Fruit fly (Drosophila melanogaster) whole organism, embryonic: ENCODE measurements around the gene opa.
A peak's percentile ranks its signal among the peaks of the same experiment; 100 is the strongest.

Experiments
- Asciz ChIP-seq: fragments of 200-800 bp; sonication (Bioruptor generic); optimal IDR thresholded peaks from 2 replicates; lab custom pipeline; 2017; ENCODE audit warnings: missing biosample characterization, mild to moderate bottlenecking, missing genetic modification characterization, missing genetic modification reagents
- Atf6 ChIP-seq: fragments of 200-800 bp; sonication (Bioruptor generic); IDR thresholded peaks from 2 replicates; pipeline ENCODE4 v1.3.6; 2022; ENCODE audit warnings: missing biosample characterization, missing genetic modification characterization
- Awh ChIP-seq: fragments of 200-800 bp; sonication (Bioruptor generic); IDR thresholded peaks from 2 replicates; pipeline ENCODE4, ENCODE4 v1.3.6; 2022; ENCODE audit warnings: missing biosample characterization, missing genetic modification characterization
- C15 ChIP-seq: fragments of 200-800 bp; sonication (Bioruptor generic); IDR thresholded peaks from 3 replicates; pipeline ENCODE4 v1.3.6; 2022; ENCODE audit warnings: missing biosample characterization, missing genetic modification characterization
- CG11093 ChIP-seq: fragments of 200-800 bp; sonication (Bioruptor generic); IDR thresholded peaks from 3 replicates; pipeline ENCODE4 v1.3.6; 2022; ENCODE audit warnings: missing biosample characterization, missing genetic modification characterization
- CG12104 ChIP-seq: fragments of 200-800 bp; sonication (Bioruptor generic); optimal IDR thresholded peaks from 3 replicates; lab custom pipeline; 2016; ENCODE audit warnings: missing biosample characterization, missing genetic modification characterization
- CG12391 ChIP-seq: fragments of 200-800 bp; sonication (Bioruptor generic); optimal IDR thresholded peaks from 3 replicates; lab custom pipeline; 2018; ENCODE audit warnings: missing biosample characterization, mild to moderate bottlenecking, missing genetic modification characterization, moderate library complexity
- CG12744 ChIP-seq: fragments of 200-800 bp; sonication (Bioruptor generic); optimal IDR thresholded peaks from 2 replicates; lab custom pipeline; 2016; ENCODE audit warnings: missing biosample characterization, missing genetic modification characterization
- CG13624 ChIP-seq: fragments of 200-800 bp; sonication (Bioruptor generic); optimal IDR thresholded peaks from 2 replicates; lab custom pipeline; 2016; ENCODE audit warnings: missing biosample characterization, missing genetic modification characterization
- CG14860 ChIP-seq: fragments of 200-800 bp; sonication (Bioruptor generic); IDR thresholded peaks from 3 replicates; pipeline ENCODE4 v1.3.6; 2022; ENCODE audit warnings: missing biosample characterization, missing genetic modification characterization; ENCODE audit not compliant: partially characterized antibody
- CG18619 ChIP-seq: fragments of 200-800 bp; sonication (Bioruptor generic); optimal IDR thresholded peaks from 3 replicates; lab custom pipeline; 2017; ENCODE audit warnings: missing biosample characterization, mild to moderate bottlenecking, missing genetic modification characterization
- CG2712 ChIP-seq: fragments of 200-800 bp; optimal IDR thresholded peaks from 3 replicates; lab custom pipeline; 2019; ENCODE audit warnings: missing biosample characterization, mild to moderate bottlenecking, missing genetic modification characterization, moderate library complexity
- CG34224 ChIP-seq: fragments of 200-800 bp; sonication (Bioruptor generic); IDR thresholded peaks from 3 replicates; pipeline ENCODE4 v1.3.6; 2022; ENCODE audit warnings: missing biosample characterization, missing genetic modification characterization; ENCODE audit not compliant: partially characterized antibody
- CG5953 ChIP-seq: fragments of 200-800 bp; sonication (Bioruptor generic); IDR thresholded peaks from 2 replicates; pipeline ENCODE4 v1.3.6; 2022; ENCODE audit warnings: missing biosample characterization, missing genetic modification characterization
- CG6683 ChIP-seq: fragments of 200-800 bp; sonication (Bioruptor generic); optimal IDR thresholded peaks from 2 replicates; lab custom pipeline; 2017; ENCODE audit warnings: missing biosample characterization, mild to moderate bottlenecking, missing genetic modification characterization, missing genetic modification reagents
- CG7357 ChIP-seq: fragments of 200-800 bp; sonication (Bioruptor generic); IDR thresholded peaks from 3 replicates; pipeline ENCODE4 v1.3.6; 2022; ENCODE audit warnings: missing biosample characterization, missing genetic modification characterization
- CG7839 ChIP-seq: fragments of 200-800 bp; sonication (Bioruptor generic); optimal IDR thresholded peaks from 3 replicates; lab custom pipeline; 2018; ENCODE audit warnings: missing biosample characterization, mild to moderate bottlenecking, missing genetic modification characterization, moderate library complexity
- CG7963 ChIP-seq: fragments of 200-800 bp; sonication (Bioruptor generic); IDR thresholded peaks from 3 replicates; pipeline ENCODE4 v1.3.6; 2022; ENCODE audit warnings: missing biosample characterization, missing genetic modification characterization; ENCODE audit not compliant: partially characterized antibody
- CHES-1-like ChIP-seq: fragments of 200-800 bp; sonication (Bioruptor generic); optimal IDR thresholded peaks from 2 replicates; lab custom pipeline; 2016; ENCODE audit warnings: missing biosample characterization, missing genetic modification characterization
- D ChIP-seq, 2 experiments: fragments of 200-800 bp in 1 of 2; fragments of >200 bp in 1 of 2; sonication (Bioruptor generic) in 1 of 2; optimal IDR thresholded peaks; 2 replicates in 1 of 2; 3 replicates in 1 of 2; lab custom pipeline; 2017; ENCODE audit warnings: mild to moderate bottlenecking in 1 of 2, missing biosample characterization in 1 of 2, missing genetic modification characterization in 1 of 2, missing genetic modification reagents in 1 of 2
- Dfd ChIP-seq, 2 experiments: fragments of >200 bp; optimal IDR thresholded peaks; 2 replicates each; lab custom pipeline; 2017; ENCODE audit warnings: missing biosample characterization in 2 of 2, missing genetic modification characterization in 2 of 2
- E2f1 ChIP-seq: fragments of 200-800 bp; sonication (Bioruptor generic); IDR thresholded peaks from 2 replicates; pipeline ENCODE4 v1.3.6; 2022; ENCODE audit warnings: missing biosample characterization, missing genetic modification characterization
- H15 ChIP-seq: fragments of 200-800 bp; sonication (Bioruptor generic); IDR thresholded peaks from 3 replicates; pipeline ENCODE4 v1.3.6; 2022; ENCODE audit warnings: missing biosample characterization, missing genetic modification characterization
- HLH3B ChIP-seq: fragments of 200-800 bp; sonication (Bioruptor generic); IDR thresholded peaks from 2 replicates; pipeline ENCODE4 v1.3.6; 2022; ENCODE audit warnings: missing biosample characterization, missing genetic modification characterization
- HLH4C ChIP-seq: fragments of 200-800 bp; sonication (Bioruptor generic); IDR thresholded peaks from 3 replicates; pipeline ENCODE4 v1.3.6; 2022; ENCODE audit warnings: missing biosample characterization, missing genetic modification characterization; ENCODE audit not compliant: partially characterized antibody
- Hmx ChIP-seq: fragments of 200-800 bp; sonication (Bioruptor generic); optimal IDR thresholded peaks from 2 replicates; lab custom pipeline; 2016; ENCODE audit warnings: missing biosample characterization, missing genetic modification characterization
- Myb ChIP-seq: fragments of 200-800 bp; sonication (Bioruptor generic); optimal IDR thresholded peaks from 2 replicates; lab custom pipeline; 2016; ENCODE audit warnings: missing biosample characterization, missing genetic modification characterization
- Ptx1 ChIP-seq: fragments of 200-800 bp; sonication (Bioruptor generic); IDR thresholded peaks from 2 replicates; pipeline ENCODE4 v1.3.6; 2022; ENCODE audit warnings: missing biosample characterization, missing genetic modification characterization
- Sox102F ChIP-seq: fragments of 200-800 bp; sonication (Bioruptor generic); optimal IDR thresholded peaks from 2 replicates; lab custom pipeline; 2018; ENCODE audit warnings: missing biosample characterization, mild to moderate bottlenecking, missing genetic modification characterization, moderate library complexity
- Spps ChIP-seq: fragments of 200-800 bp; sonication (Bioruptor generic); optimal IDR thresholded peaks from 2 replicates; lab custom pipeline; 2018; ENCODE audit warnings: missing biosample characterization, mild to moderate bottlenecking, missing genetic modification characterization
- Taf1 ChIP-seq: fragments of 200-800 bp; sonication (Bioruptor generic); IDR thresholded peaks from 2 replicates; pipeline ENCODE4 v1.3.6; 2022; ENCODE audit warnings: missing biosample characterization, missing genetic modification characterization
- ash1 ChIP-seq: fragments of 200-800 bp; sonication (Bioruptor generic); optimal IDR thresholded peaks from 2 replicates; lab custom pipeline; 2018; ENCODE audit warnings: missing biosample characterization, mild to moderate bottlenecking, missing genetic modification characterization
- chn ChIP-seq: fragments of 200-800 bp; sonication (Bioruptor generic); optimal IDR thresholded peaks from 2 replicates; lab custom pipeline; 2016; ENCODE audit warnings: missing biosample characterization, missing genetic modification characterization
- crp ChIP-seq, 2 experiments: fragments of 200-800 bp; sonication (Bioruptor generic); optimal IDR thresholded peaks; 2 replicates in 1 of 2; 3 replicates in 1 of 2; lab custom pipeline; 2017; ENCODE audit warnings: missing biosample characterization in 2 of 2, missing genetic modification characterization in 2 of 2, mild to moderate bottlenecking in 1 of 2, moderate library complexity in 1 of 2
- dan ChIP-seq: fragments of 200-800 bp; sonication (Bioruptor generic); IDR thresholded peaks from 2 replicates; pipeline ENCODE4 v1.3.6; 2022; ENCODE audit warnings: missing biosample characterization, missing genetic modification characterization
- eyg ChIP-seq: fragments of 200-800 bp; sonication (Bioruptor generic); optimal IDR thresholded peaks from 3 replicates; lab custom pipeline; 2016; ENCODE audit warnings: missing biosample characterization, missing genetic modification characterization
- gce ChIP-seq: fragments of 200-800 bp; sonication (Bioruptor generic); IDR thresholded peaks from 3 replicates; pipeline ENCODE4 v1.3.6; 2022; ENCODE audit warnings: missing biosample characterization, missing genetic modification characterization
- ind ChIP-seq: fragments of 200-800 bp; sonication (Bioruptor generic); optimal IDR thresholded peaks from 3 replicates; lab custom pipeline; 2016; ENCODE audit warnings: missing biosample characterization, missing genetic modification characterization
- jumu ChIP-seq: fragments of 200-800 bp; sonication (Bioruptor generic); optimal IDR thresholded peaks from 3 replicates; lab custom pipeline; 2016; ENCODE audit warnings: missing biosample characterization, missing genetic modification characterization
- lab ChIP-seq: fragments of 200-800 bp; sonication (Bioruptor generic); optimal IDR thresholded peaks from 3 replicates; lab custom pipeline; 2017; ENCODE audit warnings: missing biosample characterization, missing genetic modification characterization, mild to moderate bottlenecking, moderate library complexity, missing genetic modification reagents
- nerfin-2 ChIP-seq: fragments of 200-800 bp; sonication (Bioruptor generic); IDR thresholded peaks from 2 replicates; pipeline ENCODE4 v1.3.6; 2022; ENCODE audit warnings: missing biosample characterization, missing genetic modification characterization; ENCODE audit not compliant: partially characterized antibody
- nom ChIP-seq: fragments of 200-800 bp; sonication (Bioruptor generic); optimal IDR thresholded peaks from 2 replicates; lab custom pipeline; 2017; ENCODE audit warnings: missing biosample characterization, missing genetic modification characterization, mild to moderate bottlenecking, moderate library complexity, missing genetic modification reagents
- peb ChIP-seq: fragments of 200-800 bp; sonication (Bioruptor generic); IDR thresholded peaks from 2 replicates; pipeline ENCODE4 v1.3.6; 2022; ENCODE audit warnings: missing biosample characterization, missing genetic modification characterization
- pfk ChIP-seq: fragments of 200-800 bp; sonication (Bioruptor generic); optimal IDR thresholded peaks from 2 replicates; lab custom pipeline; 2018; ENCODE audit warnings: missing biosample characterization, mild to moderate bottlenecking, missing genetic modification characterization, moderate library complexity
- psq ChIP-seq: fragments of 200-800 bp; sonication (Bioruptor generic); optimal IDR thresholded peaks from 2 replicates; lab custom pipeline; 2017; ENCODE audit warnings: missing biosample characterization, missing genetic modification characterization
- repo ChIP-seq: fragments of 200-800 bp; sonication (Bioruptor generic); optimal IDR thresholded peaks from 2 replicates; lab custom pipeline; 2016; ENCODE audit warnings: missing biosample characterization, missing genetic modification characterization
- scrt ChIP-seq: fragments of 200-800 bp; sonication (Bioruptor generic); optimal IDR thresholded peaks from 2 replicates; lab custom pipeline; 2018; ENCODE audit warnings: missing biosample characterization, mild to moderate bottlenecking, missing genetic modification characterization, moderate library complexity
- tll ChIP-seq, 2 experiments: fragments of 200-800 bp in 1 of 2; fragments of >200 bp in 1 of 2; sonication (Bioruptor generic) in 1 of 2; optimal IDR thresholded peaks; 2 replicates each; lab custom pipeline; 2017 to 2019; ENCODE audit warnings: missing biosample characterization in 2 of 2, missing genetic modification characterization in 2 of 2, mild to moderate bottlenecking in 1 of 2, moderate library complexity in 1 of 2

The opa gene

DNA sequence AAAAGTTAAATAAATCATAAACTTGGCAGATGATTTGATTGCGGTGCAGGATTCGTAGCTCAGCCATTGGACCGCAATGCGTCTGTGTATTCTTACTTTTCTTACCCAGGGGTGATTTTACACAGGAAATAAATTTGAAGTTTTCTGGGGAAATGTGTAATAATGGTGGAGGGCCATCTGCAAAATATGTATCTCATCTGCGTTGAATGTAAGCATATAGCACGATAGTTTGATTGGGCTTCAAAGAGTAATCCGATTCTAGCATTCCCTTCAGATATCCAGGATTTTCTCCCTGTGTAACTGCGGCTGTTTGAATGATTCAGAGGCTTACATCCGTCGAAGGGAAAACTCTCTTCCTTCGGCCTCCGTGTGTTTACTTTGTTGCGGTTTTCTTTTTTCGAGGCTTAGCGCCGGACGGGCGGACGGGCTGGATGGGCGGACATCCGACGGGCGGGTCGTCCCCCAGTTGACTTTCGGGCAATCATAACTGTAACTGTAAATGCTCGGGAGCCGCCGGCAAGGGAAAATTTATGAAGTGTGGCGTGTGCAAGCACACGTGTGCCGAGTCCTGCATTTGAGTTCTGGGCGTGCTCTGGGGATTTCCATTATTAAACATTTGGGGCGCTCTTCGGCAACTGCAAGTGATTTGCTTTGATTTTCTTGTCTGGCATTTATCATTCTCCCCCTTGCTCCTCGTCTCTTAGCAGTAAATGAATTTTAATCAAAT is 33.6 kb downstream of the opa start (continued):
- TF ChIP-seq CHES-1-like: peak; percentile 16
- peak; percentile 65 for TF ChIP-seq Asciz
- no peak for TF ChIP-seq tll (GFP tag; optimal IDR thresholded peaks at IDR 0.05; lab: Kevin White, UChicago)
- TF ChIP-seq CG7963 (GFP tag; lab: Robert Waterston, UW): no peak
- no peak for TF ChIP-seq eyg (GFP tag; lab: Kevin White, UChicago)
- TF ChIP-seq Dfd (GFP tag; optimal IDR thresholded peaks at IDR 0.05; lab: Kevin White, UChicago): no peak
- peak; percentile 51 for TF ChIP-seq E2f1 (GFP tag; lab: Robert Waterston, UW)
- no peak for TF ChIP-seq CG12744
- TF ChIP-seq Sox102F: peak; percentile 66
- no peak for TF ChIP-seq HLH4C (GFP tag; lab: Robert Waterston, UW)
- TF ChIP-seq crp (GFP tag; optimal IDR thresholded peaks at IDR 0.05; lab: Kevin White, UChicago): peak in 1 of 2 experiments; percentile 7
- peak; percentile 44 for TF ChIP-seq CG18619
- no peak for TF ChIP-seq C15 (GFP tag; lab: Robert Waterston, UW)
- TF ChIP-seq CG11093 (GFP tag; lab: Robert Waterston, UW): 0 out of 3 replicates have a peak, but pooled peaks have one; percentile 43
- no peak for TF ChIP-seq CG34224 (GFP tag; lab: Robert Waterston, UW)
- peak; percentile 61 for TF ChIP-seq repo (GFP tag; lab: Kevin White, UChicago)
- no peak for TF ChIP-seq ash1 (GFP tag; lab: Kevin White, UChicago)
- no peak for TF ChIP-seq nerfin-2 (GFP tag; lab: Robert Waterston, UW)
- TF ChIP-seq H15 (GFP tag; lab: Robert Waterston, UW): peak; percentile 74; the same call in 2 of the 3 replicates
- TF ChIP-seq CG13624 (GFP tag; lab: Kevin White, UChicago): no peak
- peak; percentile 53 for TF ChIP-seq Spps (tag; lab: Kevin White, UChicago)
- peak; percentile 48; the same call in 1 of the 2 replicates for TF ChIP-seq peb (GFP tag; lab: Robert Waterston, UW)
- TF ChIP-seq jumu: peak; percentile 56
- TF ChIP-seq Taf1 (GFP tag; lab: Robert Waterston, UW): no peak
- no peak for TF ChIP-seq psq (GFP tag; lab: Kevin White, UChicago)
- no peak for TF ChIP-seq gce (GFP tag; lab: Robert Waterston, UW)
- TF ChIP-seq Ptx1 (GFP tag; lab: Robert Waterston, UW): peak; percentile 64
- TF ChIP-seq Myb (GFP tag; lab: Kevin White, UChicago): peak; percentile 36
- no peak for TF ChIP-seq nom (GFP tag; lab: Kevin White, UChicago)
- peak; percentile 22 for TF ChIP-seq CG12104 (GFP tag; lab: Kevin White, UChicago)
- no peak for TF ChIP-seq CG5953 (GFP tag; lab: Robert Waterston, UW)
- no peak for TF ChIP-seq Hmx (GFP tag; lab: Kevin White, UChicago)
- TF ChIP-seq pfk (GFP tag; lab: Kevin White, UChicago): no peak
- TF ChIP-seq lab: peak; percentile 65
- peak; percentile 77 for TF ChIP-seq CG7839 (tag; lab: Kevin White, UChicago)
- TF ChIP-seq D (optimal IDR thresholded peaks at IDR 0.05; lab: Kevin White, UChicago): no peak
- TF ChIP-seq D (GFP tag; optimal IDR thresholded peaks at IDR 0.05; lab: Kevin White, UChicago): peak; percentile 80
- peak; percentile 42; the same call in 1 of the 3 replicates for TF ChIP-seq CG7357
- TF ChIP-seq Atf6: 0 out of 2 replicates have a peak, but pooled peaks have one; percentile 33
- peak; percentile 72 for TF ChIP-seq CG12391 (tag; lab: Kevin White, UChicago)
- TF ChIP-seq scrt: peak; percentile 5
- TF ChIP-seq chn (GFP tag; lab: Kevin White, UChicago): peak; percentile 79
- peak; percentile 63; the same call in 1 of the 2 replicates for TF ChIP-seq Awh
- peak; percentile 83 for TF ChIP-seq CG2712 (tag; lab: Kevin White, UChicago)
- TF ChIP-seq CG14860: no peak
- peak; percentile 72 for TF ChIP-seq dan (GFP tag; lab: Robert Waterston, UW)
- no peak for TF ChIP-seq CG6683 (GFP tag; lab: Kevin White, UChicago)
- TF ChIP-seq HLH3B (GFP tag; lab: Robert Waterston, UW): peak; percentile 53; the same call in 1 of the 2 replicates
- TF ChIP-seq ind (GFP tag; lab: Kevin White, UChicago): peak; percentile 48
